Worm (Caenorhabditis elegans) whole organism, L1 larva: ENCODE results near the gene fig-1.

Experiments
- C16A3.4 ChIP-seq: fragments of 150-350 bp; optimal IDR thresholded peaks from 2 replicates; lab custom pipeline; 2014; ENCODE audit warnings: missing biosample characterization, missing genetic modification characterization
- C34B4.2 ChIP-seq: sonication (generic microtip); optimal IDR thresholded peaks from 2 replicates; lab custom pipeline; 2017; ENCODE audit warnings: mild to moderate bottlenecking, missing genetic modification characterization, missing compliant biosample characterization
- F16B12.6 ChIP-seq: fragments of 150-350 bp; optimal IDR thresholded peaks from 2 replicates; lab custom pipeline; 2014; ENCODE audit warnings: missing biosample characterization, missing genetic modification characterization
- alr-1 ChIP-seq: fragments of 200-800 bp; sonication (Bioruptor generic); optimal IDR thresholded peaks from 2 replicates; lab custom pipeline; 2018; ENCODE audit warnings: borderline replicate concordance, mild to moderate bottlenecking, missing genetic modification characterization, missing compliant biosample characterization
- blmp-1 ChIP-seq: fragments of 150-350 bp; optimal IDR thresholded peaks from 2 replicates; lab custom pipeline; 2014; ENCODE audit warnings: missing biosample characterization, missing genetic modification characterization
- efl-1 ChIP-seq, 4 experiments: fragments of 150-350 bp; optimal IDR thresholded peaks in 3 of 4; peaks in 1 of 4; 1 replicate in 1 of 4; 2 replicates in 3 of 4; lab custom pipeline; 2014; ENCODE audit warnings: missing biosample characterization in 2 of 4, missing genetic modification characterization in 2 of 4, missing genetic modification reagents in 2 of 4
- elt-2 ChIP-seq: sonication (generic microtip); optimal IDR thresholded peaks from 2 replicates; lab custom pipeline; 2016; ENCODE audit warnings: missing genetic modification characterization, mild to moderate bottlenecking, inconsistent platforms, missing compliant biosample characterization, missing genetic modification reagents
- elt-3 ChIP-seq, 6 experiments: fragments of 150-350 bp in 1 of 6; sonication (generic microtip); optimal IDR thresholded peaks; 2 replicates each; lab custom pipeline; 2017 to 2018; ENCODE audit warnings: missing biosample characterization in 6 of 6, missing genetic modification characterization in 6 of 6, inconsistent platforms in 1 of 6
- fkh-4 ChIP-seq: sonication (generic microtip); optimal IDR thresholded peaks from 2 replicates; lab custom pipeline; 2016; ENCODE audit warnings: missing compliant biosample characterization, missing genetic modification characterization, borderline replicate concordance
- fkh-8 ChIP-seq: sonication (generic microtip); optimal IDR thresholded peaks from 2 replicates; lab custom pipeline; 2016; ENCODE audit warnings: mild to moderate bottlenecking, missing genetic modification characterization, missing compliant biosample characterization
- fos-1 ChIP-seq: fragments of 150-350 bp; optimal IDR thresholded peaks from 2 replicates; lab custom pipeline; 2014; ENCODE audit warnings: missing biosample characterization, missing genetic modification characterization
- isw-1 ChIP-seq: fragments of 200-800 bp; sonication (Bioruptor generic); IDR thresholded peaks from 2 replicates; pipeline ENCODE4 v1.3.6; 2022; ENCODE audit warnings: missing genetic modification characterization, missing compliant biosample characterization
- jun-1 ChIP-seq: fragments of 150-350 bp; optimal IDR thresholded peaks from 2 replicates; lab custom pipeline; 2014; ENCODE audit warnings: missing biosample characterization, missing genetic modification reagents, missing genetic modification characterization
- lin-14 ChIP-seq: fragments of 200-800 bp; sonication (Bioruptor generic); optimal IDR thresholded peaks from 2 replicates; lab custom pipeline; 2018; ENCODE audit warnings: mild to moderate bottlenecking, missing genetic modification characterization, moderate library complexity, missing compliant biosample characterization
- lin-35 ChIP-seq, 2 experiments: fragments of 150-350 bp; optimal IDR thresholded peaks; 2 replicates each; lab custom pipeline; 2014; ENCODE audit warnings: missing biosample characterization in 2 of 2, missing genetic modification characterization in 2 of 2, missing genetic modification reagents in 2 of 2
- mdl-1 ChIP-seq, 2 experiments: fragments of 150-350 bp; optimal IDR thresholded peaks; 2 replicates each; lab custom pipeline; 2014 to 2017; ENCODE audit warnings: missing biosample characterization in 2 of 2, missing genetic modification characterization in 2 of 2, inconsistent platforms in 1 of 2
- mef-2 ChIP-seq: fragments of 150-350 bp; optimal IDR thresholded peaks from 2 replicates; lab custom pipeline; 2014; ENCODE audit warnings: missing biosample characterization, missing genetic modification characterization
- nhr-12 ChIP-seq: sonication (generic microtip); optimal IDR thresholded peaks from 2 replicates; lab custom pipeline; 2017; ENCODE audit warnings: missing biosample characterization, missing genetic modification characterization
- nhr-20 ChIP-seq: sonication (generic microtip); optimal IDR thresholded peaks from 2 replicates; lab custom pipeline; 2016; ENCODE audit warnings: mild to moderate bottlenecking, missing genetic modification characterization, missing compliant biosample characterization
- nhr-237 ChIP-seq: fragments of 150-350 bp; optimal IDR thresholded peaks from 2 replicates; lab custom pipeline; 2014; ENCODE audit warnings: missing biosample characterization, missing genetic modification characterization
- nhr-47 ChIP-seq: sonication (generic microtip); optimal IDR thresholded peaks from 2 replicates; lab custom pipeline; 2016; ENCODE audit warnings: mild to moderate bottlenecking, missing genetic modification characterization, moderate library complexity, missing compliant biosample characterization
- nhr-71 ChIP-seq: sonication (generic microtip); optimal IDR thresholded peaks from 2 replicates; lab custom pipeline; 2016; ENCODE audit warnings: mild to moderate bottlenecking, missing genetic modification characterization, moderate library complexity, missing compliant biosample characterization
- nhr-76 ChIP-seq: sonication (generic microtip); optimal IDR thresholded peaks from 2 replicates; lab custom pipeline; 2017; ENCODE audit warnings: missing biosample characterization, missing genetic modification characterization
- nhr-77 ChIP-seq: fragments of 150-350 bp; optimal IDR thresholded peaks from 2 replicates; lab custom pipeline; 2014; ENCODE audit warnings: missing biosample characterization, missing genetic modification characterization
- nhr-84 ChIP-seq: sonication (generic microtip); optimal IDR thresholded peaks from 2 replicates; lab custom pipeline; 2017; ENCODE audit warnings: missing biosample characterization, missing genetic modification characterization
- nhr-90 ChIP-seq: sonication (generic microtip); optimal IDR thresholded peaks from 2 replicates; lab custom pipeline; 2016; ENCODE audit warnings: mild to moderate bottlenecking, missing genetic modification characterization, missing compliant biosample characterization; ENCODE audit not compliant: poor library complexity
- pax-3 ChIP-seq: fragments of 200-800 bp; sonication (Bioruptor generic); optimal IDR thresholded peaks from 2 replicates; lab custom pipeline; 2018; ENCODE audit warnings: mild to moderate bottlenecking, missing genetic modification characterization, moderate library complexity, missing compliant biosample characterization
- pqm-1 ChIP-seq: sonication (generic microtip); optimal IDR thresholded peaks from 3 replicates; lab custom pipeline; 2017; ENCODE audit warnings: missing biosample characterization, missing genetic modification characterization
- rnt-1 ChIP-seq: sonication (generic microtip); optimal IDR thresholded peaks from 2 replicates; lab custom pipeline; 2016; ENCODE audit warnings: mild to moderate bottlenecking, missing genetic modification characterization, moderate library complexity, missing compliant biosample characterization
- skn-1 ChIP-seq: fragments of 150-350 bp; optimal IDR thresholded peaks from 2 replicates; lab custom pipeline; 2014; ENCODE audit warnings: missing biosample characterization, missing genetic modification characterization
- snpc-4 ChIP-seq: fragments of 150-350 bp; optimal IDR thresholded peaks from 2 replicates; lab custom pipeline; 2014; ENCODE audit warnings: missing biosample characterization, missing genetic modification characterization
- snu-23 ChIP-seq: sonication (generic microtip); optimal IDR thresholded peaks from 2 replicates; lab custom pipeline; 2016; ENCODE audit warnings: missing genetic modification characterization, missing compliant biosample characterization
- sptf-1 ChIP-seq: fragments of 150-350 bp; optimal IDR thresholded peaks from 2 replicates; lab custom pipeline; 2014; ENCODE audit warnings: missing biosample characterization, missing genetic modification characterization
- sup-37 ChIP-seq: fragments of 200-800 bp; sonication (Bioruptor generic); optimal IDR thresholded peaks from 2 replicates; lab custom pipeline; 2018; ENCODE audit warnings: mild to moderate bottlenecking, missing genetic modification characterization, missing compliant biosample characterization
- swsn-7 ChIP-seq: sonication (generic microtip); optimal IDR thresholded peaks from 2 replicates; lab custom pipeline; 2016; ENCODE audit warnings: missing genetic modification characterization, missing compliant biosample characterization
- unc-130 ChIP-seq: fragments of 150-350 bp; optimal IDR thresholded peaks from 2 replicates; lab custom pipeline; 2017; ENCODE audit warnings: missing biosample characterization, missing genetic modification characterization, inconsistent platforms
- unc-30 ChIP-seq: sonication (generic microtip); optimal IDR thresholded peaks from 2 replicates; lab custom pipeline; 2017; ENCODE audit warnings: missing biosample characterization, missing genetic modification characterization
- unc-62 ChIP-seq: fragments of 150-350 bp; optimal IDR thresholded peaks from 2 replicates; lab custom pipeline; 2014; ENCODE audit warnings: missing biosample characterization, missing genetic modification reagents, missing genetic modification characterization
- unc-98 ChIP-seq: fragments of 200-800 bp; sonication (Bioruptor generic); IDR thresholded peaks from 2 replicates; pipeline ENCODE4 v1.3.6; 2022; ENCODE audit warnings: missing genetic modification characterization, missing compliant biosample characterization
- vab-15 ChIP-seq: sonication (generic microtip); optimal IDR thresholded peaks from 2 replicates; lab custom pipeline; 2017; ENCODE audit warnings: missing genotype, mild to moderate bottlenecking, missing genetic modification characterization, missing compliant biosample characterization
- xbp-1 ChIP-seq: sonication (generic microtip); optimal IDR thresholded peaks from 2 replicates; lab custom pipeline; 2016; ENCODE audit warnings: missing genetic modification characterization, missing compliant biosample characterization
- zip-4 ChIP-seq: fragments of 200-800 bp; sonication (Bioruptor generic); optimal IDR thresholded peaks from 2 replicates; lab custom pipeline; 2018; ENCODE audit warnings: mild to moderate bottlenecking, missing genetic modification characterization, moderate library complexity, missing compliant biosample characterization
- ztf-11 ChIP-seq, 2 experiments: sonication (generic microtip); optimal IDR thresholded peaks; 2 replicates each; lab custom pipeline; 2016 to 2017; ENCODE audit warnings: missing genetic modification characterization in 2 of 2, missing biosample characterization in 1 of 2, missing compliant biosample characterization in 1 of 2

The fig-1 gene

DNA sequence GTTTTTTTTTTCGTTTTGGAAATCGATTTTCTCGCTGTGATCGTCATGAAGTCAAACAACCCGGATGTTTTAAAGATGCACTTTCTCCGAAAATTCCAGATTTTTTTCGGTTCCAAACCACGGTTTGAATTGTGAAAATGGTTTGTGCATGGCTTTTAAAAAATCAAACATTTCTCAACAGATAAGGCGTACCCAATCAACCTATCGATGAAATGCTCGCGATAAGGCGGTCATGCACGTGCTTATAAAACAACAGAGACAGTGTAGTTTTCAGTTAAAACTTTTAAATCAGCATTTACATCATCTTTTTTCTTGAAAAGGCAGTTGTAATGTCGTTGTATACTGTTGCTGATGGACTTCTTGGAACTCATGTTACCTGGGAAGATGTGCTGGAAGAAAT is 48.6 kb downstream of the fig-1 start, which contains the start of gene F58B4.5:
Gene F58B4.5, plus strand, starts transcription at position 283 of the 400 bp plus-strand sequence.
- no peak for TF ChIP-seq isw-1
- peak; percentile 89 for TF ChIP-seq elt-2 (tag; lab: Kevin White, UChicago)
- TF ChIP-seq efl-1 (optimal IDR thresholded peaks at IDR 0.05; lab: Kevin White, UChicago), result no peak
- TF ChIP-seq efl-1 (GFP tag; optimal IDR thresholded peaks at IDR 0.05 in 1 of 2; lab: Kevin White, UChicago), result peak in 1 of 2 experiments; percentile 43
- TF ChIP-seq nhr-20 (tag; lab: Kevin White, UChicago), result peak; percentile 51
- TF ChIP-seq lin-35 (GFP tag; optimal IDR thresholded peaks at IDR 0.05; lab: Kevin White, UChicago), result peak in 1 of 2 experiments; percentile 19

DNA sequence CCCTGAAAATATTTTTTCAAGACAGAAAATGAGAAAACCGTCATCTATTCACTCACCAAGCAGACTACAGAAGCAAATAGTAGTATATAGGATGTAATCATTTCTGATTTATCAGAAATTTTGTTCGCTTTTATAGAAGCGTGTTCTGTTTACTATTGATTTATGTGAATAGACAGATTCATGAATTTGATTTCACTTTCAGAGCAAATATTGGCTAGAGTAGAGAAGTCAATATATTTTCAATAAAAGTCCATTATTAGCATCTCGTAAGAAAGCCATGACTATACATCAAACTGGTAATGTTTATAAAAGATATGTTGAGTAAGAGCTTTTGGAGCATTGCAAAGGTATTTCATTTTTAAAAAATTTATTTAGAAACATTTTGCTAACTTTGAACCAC is 49.8 kb downstream of the fig-1 start, which contains the start of gene scvp-1:
Gene scvp-1, minus strand, starts transcription at position 101 of the 400 bp plus-strand sequence.
- TF ChIP-seq unc-130 (tag; lab: Kevin White, UChicago) (no peak), blmp-1 (tag; lab: Kevin White, UChicago) (no peak), lin-14 (GFP tag; lab: Kevin White, UChicago) (no peak), fkh-8 (tag; lab: Kevin White, UChicago) (no peak)

DNA sequence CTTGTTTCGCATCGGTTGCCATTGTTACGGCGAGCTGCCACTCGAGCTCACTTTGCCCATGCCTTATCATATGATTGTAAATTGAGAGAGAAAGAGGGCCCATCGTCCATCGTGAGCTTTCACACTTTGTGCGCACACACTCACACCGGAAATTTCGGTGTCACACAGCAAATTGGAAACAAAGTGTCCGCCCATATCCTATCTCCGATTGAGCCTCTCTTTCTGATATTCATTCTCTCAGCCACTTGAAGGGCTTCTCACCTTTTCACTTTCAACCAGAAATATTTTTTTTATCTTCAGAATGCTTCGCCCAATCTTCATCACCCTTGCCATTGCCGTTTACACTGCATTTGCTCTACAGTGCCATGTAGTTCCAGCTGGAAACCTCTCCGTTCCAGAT is 51.5 kb downstream of the fig-1 start, which contains the start of gene F58B4.3:
Gene F58B4.3, plus strand, starts transcription at position 301 of the 400 bp plus-strand sequence.
- TF ChIP-seq nhr-12 (no peak), unc-98 (GFP tag; lab: Robert Waterston, UW) (no peak), nhr-76 (tag; lab: Kevin White, UChicago) (no peak), sptf-1 (tag; lab: Kevin White, UChicago) (no peak), rnt-1 (no peak), lin-35 (GFP tag; optimal IDR thresholded peaks at IDR 0.05; lab: Kevin White, UChicago) (no peak), pax-3 (tag; lab: Kevin White, UChicago) (peak; percentile 31), fkh-8 (tag; lab: Kevin White, UChicago) (peak; percentile 64), nhr-77 (tag; lab: Kevin White, UChicago) (no peak), sup-37 (no peak), nhr-84 (tag; lab: Kevin White, UChicago) (no peak), C34B4.2 (tag; lab: Kevin White, UChicago) (no peak), unc-30 (tag; lab: Kevin White, UChicago) (no peak), snu-23 (GFP tag; lab: Kevin White, UChicago) (no peak), nhr-71 (tag; lab: Kevin White, UChicago) (peak; percentile 16)

DNA sequence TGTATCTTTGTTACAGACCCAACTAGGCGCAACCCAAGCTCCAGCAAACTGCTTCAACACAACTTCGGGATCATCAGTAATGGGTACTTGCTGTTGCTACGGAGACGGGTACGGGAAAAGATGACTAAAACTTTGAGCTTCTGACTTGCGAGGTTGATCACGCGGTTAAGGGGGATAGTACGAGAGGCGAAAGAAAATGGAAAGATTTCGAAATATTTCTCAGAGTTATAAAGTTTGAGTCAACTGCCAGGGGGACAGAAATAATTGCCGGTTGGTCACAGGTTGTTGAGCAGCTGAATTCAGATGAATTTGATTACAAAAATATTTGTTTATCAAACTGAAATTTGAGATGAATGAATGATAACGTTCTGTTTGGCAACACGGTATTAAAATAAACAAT is 55.4 kb downstream of the fig-1 start:
- TF ChIP-seq ztf-11 (tag; optimal IDR thresholded peaks at IDR 0.05; lab: Kevin White, UChicago) (no peak), alr-1 (tag; lab: Kevin White, UChicago) (no peak), fkh-8 (tag; lab: Kevin White, UChicago) (peak; percentile 68), unc-98 (GFP tag; lab: Robert Waterston, UW) (no peak), jun-1 (no peak), F16B12.6 (tag; lab: Kevin White, UChicago) (no peak), lin-14 (GFP tag; lab: Kevin White, UChicago) (peak; percentile 6), nhr-71 (tag; lab: Kevin White, UChicago) (peak; percentile 57), nhr-20 (tag; lab: Kevin White, UChicago) (peak; percentile 22), efl-1 (optimal IDR thresholded peaks at IDR 0.05; lab: Kevin White, UChicago) (no peak), efl-1 (GFP tag; optimal IDR thresholded peaks at IDR 0.05 in 1 of 2; lab: Kevin White, UChicago) (peak in 1 of 2 experiments; percentile 15), fos-1 (tag; lab: Kevin White, UChicago) (no peak), skn-1 (tag; lab: Kevin White, UChicago) (peak; percentile 53), unc-62 (no peak), zip-4 (GFP tag; lab: Kevin White, UChicago) (no peak)
- TF ChIP-seq, all 84 proteins: peak for 6

DNA sequence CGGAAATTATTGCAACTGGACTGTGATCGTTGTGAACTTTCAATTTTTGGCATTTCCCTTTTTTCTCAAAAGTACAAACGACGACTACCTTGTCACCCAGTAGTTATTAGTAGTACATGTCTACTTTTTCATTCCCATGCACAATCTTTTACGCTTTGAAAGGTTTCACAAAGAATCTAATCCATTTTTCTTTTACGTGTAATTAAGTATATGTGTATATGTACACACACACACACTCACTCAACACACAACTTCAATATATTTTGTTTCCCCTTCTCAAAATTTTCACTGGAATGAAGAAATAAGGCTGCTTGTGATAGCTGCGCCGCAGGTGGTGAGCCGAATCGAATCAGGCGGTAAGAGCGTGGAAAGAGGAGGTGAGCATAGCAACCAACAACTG is 56.3 kb downstream of the fig-1 start, which contains the start of gene F58B4.6:
Gene F58B4.6, plus strand, starts transcription at position 301 of the 400 bp plus-strand sequence.
- no peak for TF ChIP-seq alr-1 (tag; lab: Kevin White, UChicago)
- no peak for TF ChIP-seq unc-30 (tag; lab: Kevin White, UChicago)
- TF ChIP-seq pax-3 (tag; lab: Kevin White, UChicago), result peak; percentile 17
- TF ChIP-seq C16A3.4 (tag; lab: Kevin White, UChicago), result no peak
- TF ChIP-seq mdl-1 (tag; optimal IDR thresholded peaks at IDR 0.05; lab: Kevin White, UChicago), result no peak
- no peak for TF ChIP-seq xbp-1 (tag; lab: Kevin White, UChicago)
- TF ChIP-seq swsn-7 (tag; lab: Kevin White, UChicago), result no peak
- no peak for TF ChIP-seq nhr-76 (tag; lab: Kevin White, UChicago)
- TF ChIP-seq fkh-4, result no peak
- no peak for TF ChIP-seq snpc-4 (tag; lab: Kevin White, UChicago)
- no peak for TF ChIP-seq nhr-90 (tag; lab: Kevin White, UChicago)
- TF ChIP-seq nhr-237, result no peak
- TF ChIP-seq ztf-11 (tag; optimal IDR thresholded peaks at IDR 0.05; lab: Kevin White, UChicago), result no peak
- no peak for TF ChIP-seq vab-15
- TF ChIP-seq pqm-1, result no peak
- TF ChIP-seq mef-2, result no peak
- no peak for TF ChIP-seq elt-3 (tag; optimal IDR thresholded peaks at IDR 0.05; lab: Kevin White, UChicago)
- no peak for TF ChIP-seq unc-98 (GFP tag; lab: Robert Waterston, UW)
- TF ChIP-seq nhr-47 (tag; lab: Kevin White, UChicago), result peak; percentile 20
